Worm (Caenorhabditis elegans): ENCODE data around the gene lgc-29.

ce11 chrV:4151400-4151799, 12.6 kb downstream of the lgc-29 start:
- TF ChIP-seq ceh-82 (tag; optimal IDR thresholded peaks at IDR 0.05) (no peak), nhr-76 (tag; optimal IDR thresholded peaks at IDR 0.05) (no peak)

Measured in whole organism, L1 larva.